Fruit fly (Drosophila melanogaster) whole organism, embryonic: Measurements from ENCODE around the gene Hex-t2.

Experiments
- Abd-B ChIP-seq: fragments of 200-800 bp; sonication (Bioruptor generic); optimal IDR thresholded peaks from 2 replicates; lab custom pipeline; 2018; ENCODE audit warnings: missing biosample characterization, mild to moderate bottlenecking, missing genetic modification characterization, moderate library complexity
- CG1024 ChIP-seq: fragments of 200-800 bp; sonication (Bioruptor generic); IDR thresholded peaks from 2 replicates; pipeline ENCODE4 v1.3.6; 2022; ENCODE audit warnings: missing biosample characterization, missing genetic modification characterization
- CG12104 ChIP-seq: fragments of 200-800 bp; sonication (Bioruptor generic); optimal IDR thresholded peaks from 3 replicates; lab custom pipeline; 2016; ENCODE audit warnings: missing biosample characterization, missing genetic modification characterization
- CG12219 ChIP-seq: fragments of 200-800 bp; sonication (Bioruptor generic); optimal IDR thresholded peaks from 3 replicates; lab custom pipeline; 2018; ENCODE audit warnings: missing biosample characterization, mild to moderate bottlenecking, missing genetic modification characterization
- CG1233 ChIP-seq: fragments of 200-800 bp; sonication (Bioruptor generic); optimal IDR thresholded peaks from 4 replicates; lab custom pipeline; 2018; ENCODE audit warnings: missing biosample characterization, mild to moderate bottlenecking, missing genetic modification characterization
- CG12391 ChIP-seq: fragments of 200-800 bp; sonication (Bioruptor generic); optimal IDR thresholded peaks from 3 replicates; lab custom pipeline; 2018; ENCODE audit warnings: missing biosample characterization, mild to moderate bottlenecking, missing genetic modification characterization, moderate library complexity
- CG17361 ChIP-seq: fragments of 200-800 bp; sonication (Bioruptor generic); IDR thresholded peaks from 3 replicates; pipeline ENCODE4 v1.3.6; 2022; ENCODE audit warnings: missing biosample characterization, missing genetic modification characterization
- CG1792 ChIP-seq: fragments of 200-800 bp; sonication (Bioruptor generic); optimal IDR thresholded peaks from 2 replicates; lab custom pipeline; 2016; ENCODE audit warnings: missing biosample characterization, missing genetic modification characterization
- CG2875 ChIP-seq: fragments of 200-800 bp; sonication (Bioruptor generic); optimal IDR thresholded peaks from 2 replicates; lab custom pipeline; 2017; ENCODE audit warnings: missing biosample characterization, mild to moderate bottlenecking, missing genetic modification characterization, missing genetic modification reagents
- CG3065 ChIP-seq: fragments of 200-800 bp; sonication (Bioruptor generic); optimal IDR thresholded peaks from 2 replicates; lab custom pipeline; 2016; ENCODE audit warnings: missing biosample characterization, missing genetic modification characterization
- CG33557 ChIP-seq: fragments of 200-800 bp; sonication (Bioruptor generic); optimal IDR thresholded peaks from 2 replicates; lab custom pipeline; 2019; ENCODE audit warnings: missing biosample characterization, mild to moderate bottlenecking, missing genetic modification characterization, moderate library complexity
- CG34376 ChIP-seq: fragments of 200-800 bp; sonication (Bioruptor generic); optimal IDR thresholded peaks from 2 replicates; lab custom pipeline; 2018; ENCODE audit warnings: missing biosample characterization, mild to moderate bottlenecking, missing genetic modification characterization
- CG34422 ChIP-seq: fragments of 200-800 bp; sonication (Bioruptor generic); IDR thresholded peaks from 3 replicates; pipeline ENCODE4 v1.3.6; 2022; ENCODE audit warnings: missing biosample characterization, missing genetic modification characterization
- CG4360 ChIP-seq: fragments of 200-800 bp; sonication (Bioruptor generic); IDR thresholded peaks from 2 replicates; pipeline ENCODE4 v1.3.6; 2022; ENCODE audit warnings: missing biosample characterization, missing genetic modification characterization
- CG4730 ChIP-seq: fragments of 200-800 bp; sonication (Bioruptor generic); IDR thresholded peaks from 2 replicates; pipeline ENCODE4 v1.3.6; 2022; ENCODE audit warnings: missing biosample characterization, missing genetic modification characterization
- CG8290 ChIP-seq, 3 experiments: fragments of 200-800 bp; sonication (Bioruptor generic); optimal IDR thresholded peaks; 2 replicates each; lab custom pipeline; 2016 to 2019; ENCODE audit warnings: missing biosample characterization in 3 of 3, missing genetic modification characterization in 3 of 3, mild to moderate bottlenecking in 2 of 3, moderate library complexity in 1 of 3
- CG8478 ChIP-seq: fragments of >200 bp; optimal IDR thresholded peaks from 2 replicates; lab custom pipeline; 2018
- Chrac-16 ChIP-seq: fragments of 200-800 bp; sonication (Bioruptor generic); optimal IDR thresholded peaks from 3 replicates; lab custom pipeline; 2016; ENCODE audit warnings: missing biosample characterization, missing genetic modification characterization
- Dip2 ChIP-seq: fragments of 200-800 bp; sonication (Bioruptor generic); IDR thresholded peaks from 2 replicates; pipeline ENCODE4 v1.3.6; 2022; ENCODE audit warnings: missing biosample characterization, missing genetic modification characterization
- Dref ChIP-seq: fragments of 200-800 bp; sonication (Bioruptor generic); IDR thresholded peaks from 2 replicates; pipeline ENCODE4 v1.3.6; 2022; ENCODE audit warnings: missing biosample characterization, missing genetic modification characterization
- Fer3 ChIP-seq: fragments of 200-800 bp; sonication (Bioruptor generic); optimal IDR thresholded peaks from 2 replicates; lab custom pipeline; 2018; ENCODE audit warnings: missing biosample characterization, mild to moderate bottlenecking, missing genetic modification characterization, moderate library complexity
- GATAe ChIP-seq: fragments of 200-800 bp; sonication (Bioruptor generic); conservative IDR thresholded peaks from 2 replicates; pipeline ENCODE4 v1.3.6; 2022; ENCODE audit warnings: missing biosample characterization, missing genetic modification characterization
- HLH3B ChIP-seq: fragments of 200-800 bp; sonication (Bioruptor generic); IDR thresholded peaks from 2 replicates; pipeline ENCODE4 v1.3.6; 2022; ENCODE audit warnings: missing biosample characterization, missing genetic modification characterization
- HLH54F ChIP-seq: fragments of 200-800 bp; sonication (Bioruptor generic); optimal IDR thresholded peaks from 3 replicates; lab custom pipeline; 2016; ENCODE audit warnings: missing biosample characterization, missing genetic modification characterization
- Lpt ChIP-seq: fragments of >200 bp; optimal IDR thresholded peaks from 2 replicates; lab custom pipeline; 2018; ENCODE audit warnings: missing biosample characterization, missing genetic modification characterization
- MTF-1 ChIP-seq: fragments of 200-800 bp; sonication (Bioruptor generic); optimal IDR thresholded peaks from 2 replicates; lab custom pipeline; 2018; ENCODE audit warnings: missing biosample characterization, mild to moderate bottlenecking, missing genetic modification characterization, borderline replicate concordance
- Mes4 ChIP-seq: fragments of 200-800 bp; sonication (Bioruptor generic); optimal IDR thresholded peaks from 2 replicates; lab custom pipeline; 2016; ENCODE audit warnings: missing biosample characterization, missing genetic modification characterization
- Mrtf ChIP-seq: fragments of 200-800 bp; sonication (Bioruptor generic); IDR thresholded peaks from 3 replicates; pipeline ENCODE4 v1.3.6; 2022; ENCODE audit warnings: missing biosample characterization, missing genetic modification characterization
- Nf-YB ChIP-seq: fragments of 200-800 bp; sonication (Bioruptor generic); optimal IDR thresholded peaks from 3 replicates; lab custom pipeline; 2019; ENCODE audit warnings: missing biosample characterization, mild to moderate bottlenecking, missing genetic modification characterization, moderate library complexity
- NfI ChIP-seq: fragments of 200-800 bp; sonication (Bioruptor generic); optimal IDR thresholded peaks from 3 replicates; lab custom pipeline; 2018; ENCODE audit warnings: missing biosample characterization, mild to moderate bottlenecking, missing genetic modification characterization, moderate library complexity
- Ssrp ChIP-seq: fragments of 200-800 bp; sonication (Bioruptor generic); optimal IDR thresholded peaks from 2 replicates; lab custom pipeline; 2018; ENCODE audit warnings: missing biosample characterization, mild to moderate bottlenecking, missing genetic modification characterization, moderate library complexity
- ab ChIP-seq: fragments of 200-800 bp; sonication (Bioruptor generic); optimal IDR thresholded peaks from 2 replicates; lab custom pipeline; 2016; ENCODE audit warnings: missing biosample characterization, missing genetic modification characterization
- ac ChIP-seq: fragments of 200-800 bp; sonication (Bioruptor generic); optimal IDR thresholded peaks from 3 replicates; lab custom pipeline; 2017; ENCODE audit warnings: missing biosample characterization, mild to moderate bottlenecking, missing genetic modification characterization
- ap ChIP-seq: fragments of 200-800 bp; sonication (Bioruptor generic); IDR thresholded peaks from 2 replicates; pipeline ENCODE4 v1.3.6; 2022; ENCODE audit warnings: missing biosample characterization, missing genetic modification characterization
- ato ChIP-seq: fragments of 200-800 bp; sonication (Bioruptor generic); IDR thresholded peaks from 2 replicates; pipeline ENCODE4 v1.3.6; 2022; ENCODE audit warnings: missing biosample characterization, missing genetic modification characterization; ENCODE audit not compliant: partially characterized antibody
- az2 ChIP-seq: fragments of 200-800 bp; sonication (Bioruptor generic); optimal IDR thresholded peaks from 3 replicates; lab custom pipeline; 2016; ENCODE audit warnings: missing biosample characterization, missing genetic modification characterization
- cg ChIP-seq: fragments of 200-800 bp; sonication (Bioruptor generic); optimal IDR thresholded peaks from 3 replicates; lab custom pipeline; 2019; ENCODE audit warnings: missing biosample characterization, mild to moderate bottlenecking, missing genetic modification characterization, moderate library complexity
- chinmo ChIP-seq: fragments of 200-800 bp; sonication (Bioruptor generic); IDR thresholded peaks from 4 replicates; pipeline ENCODE4 v1.3.6; 2022; ENCODE audit warnings: missing biosample characterization, missing genetic modification characterization; ENCODE audit not compliant: partially characterized antibody
- chn ChIP-seq: fragments of 200-800 bp; sonication (Bioruptor generic); optimal IDR thresholded peaks from 2 replicates; lab custom pipeline; 2016; ENCODE audit warnings: missing biosample characterization, missing genetic modification characterization
- dysf ChIP-seq: fragments of 200-800 bp; sonication (Bioruptor generic); IDR thresholded peaks from 3 replicates; pipeline ENCODE4 v1.3.6; 2022; ENCODE audit warnings: missing biosample characterization, missing genetic modification characterization
- fd64A ChIP-seq: fragments of 200-800 bp; sonication (Bioruptor generic); optimal IDR thresholded peaks from 3 replicates; lab custom pipeline; 2018; ENCODE audit warnings: missing biosample characterization, mild to moderate bottlenecking, missing genetic modification characterization
- fd96Cb ChIP-seq: fragments of 200-800 bp; sonication (Bioruptor generic); optimal IDR thresholded peaks from 2 replicates; lab custom pipeline; 2018; ENCODE audit warnings: missing biosample characterization, mild to moderate bottlenecking, missing genetic modification characterization, moderate library complexity
- kay ChIP-seq: fragments of 200-800 bp; sonication (Bioruptor generic); optimal IDR thresholded peaks from 2 replicates; lab custom pipeline; 2016; ENCODE audit warnings: missing biosample characterization, missing genetic modification characterization
- lov ChIP-seq, 2 experiments: fragments of 200-800 bp in 1 of 2; fragments of >200 bp in 1 of 2; sonication (Bioruptor generic) in 1 of 2; IDR thresholded peaks in 1 of 2; optimal IDR thresholded peaks in 1 of 2; 2 replicates in 1 of 2; 3 replicates in 1 of 2; pipeline versions ENCODE4 v1.3.6 to Lab custom; 2017 to 2022; ENCODE audit warnings: missing biosample characterization in 1 of 2, missing genetic modification characterization in 1 of 2
- pros ChIP-seq: fragments of 200-800 bp; sonication (Bioruptor generic); optimal IDR thresholded peaks from 3 replicates; lab custom pipeline; 2019; ENCODE audit warnings: missing biosample characterization, mild to moderate bottlenecking, missing genetic modification characterization, moderate library complexity
- sc ChIP-seq, 3 experiments: fragments of >200 bp in 2 of 3; fragments of 200-800 bp in 1 of 3; sonication (Bioruptor generic) in 1 of 3; optimal IDR thresholded peaks; 2 replicates in 2 of 3; 3 replicates in 1 of 3; lab custom pipeline; 2017; ENCODE audit warnings: mild to moderate bottlenecking in 1 of 3, missing biosample characterization in 1 of 3, missing genetic modification characterization in 1 of 3, missing genetic modification reagents in 1 of 3
- sens-2 ChIP-seq: fragments of 200-800 bp; sonication (Bioruptor generic); IDR thresholded peaks from 2 replicates; pipeline ENCODE4 v1.3.6; 2022; ENCODE audit warnings: missing biosample characterization, missing genetic modification characterization
- toy ChIP-seq: fragments of 200-800 bp; sonication (Bioruptor generic); IDR thresholded peaks from 2 replicates; pipeline ENCODE4 v1.3.6; 2022; ENCODE audit warnings: missing biosample characterization, missing genetic modification characterization
- unc-4 ChIP-seq: fragments of 200-800 bp; sonication (Bioruptor generic); IDR thresholded peaks from 2 replicates; pipeline ENCODE4 v1.3.6; 2022; ENCODE audit warnings: missing biosample characterization, missing genetic modification characterization; ENCODE audit not compliant: partially characterized antibody

Gene Hex-t2

dm6 chr3R:26436540-26436939 is 13.9 kb upstream of the Hex-t2 start (continued):
- TF ChIP-seq CG1792 (peak; percentile 40), fd96Cb (tag; lab: Kevin White, UChicago) (peak; percentile 48), Mrtf (GFP tag; lab: Robert Waterston, UW) (0 out of 3 replicates have a peak, but pooled peaks have one; percentile 34), kay (GFP tag; lab: Kevin White, UChicago) (no peak), CG8478 (lab: Kevin White, UChicago) (no peak), fd64A (GFP tag; lab: Kevin White, UChicago) (no peak), Nf-YB (no peak), ato (no peak), CG12104 (GFP tag; lab: Kevin White, UChicago) (no peak), CG34376 (GFP tag; lab: Kevin White, UChicago) (no peak), Dip2 (GFP tag; lab: Robert Waterston, UW) (no peak), cg (GFP tag; lab: Kevin White, UChicago) (no peak), sc (optimal IDR thresholded peaks at IDR 0.05; lab: Kevin White, UChicago) (no peak), sc (GFP tag; optimal IDR thresholded peaks at IDR 0.05; lab: Kevin White, UChicago) (no peak), Chrac-16 (no peak), Fer3 (tag; lab: Kevin White, UChicago) (peak; percentile 38), CG2875 (GFP tag; lab: Kevin White, UChicago) (no peak), CG8290 (GFP tag; optimal IDR thresholded peaks at IDR 0.05; lab: Kevin White, UChicago) (no peak), CG8290 (tag; optimal IDR thresholded peaks at IDR 0.05; lab: Kevin White, UChicago) (peak in 1 of 2 experiments; percentile 70), Mes4 (GFP tag; lab: Kevin White, UChicago) (peak; percentile 10), ap (GFP tag; lab: Robert Waterston, UW) (peak; percentile 57; the same call in 1 of the 2 replicates), toy (no peak), unc-4 (GFP tag; lab: Robert Waterston, UW) (no peak), CG4360 (GFP tag; lab: Robert Waterston, UW) (no peak), chinmo (GFP tag; lab: Robert Waterston, UW) (no peak), CG3065 (no peak), CG34422 (GFP tag; lab: Robert Waterston, UW) (peak; percentile 47; the same call in 1 of the 3 replicates), GATAe (no peak), CG12391 (tag; lab: Kevin White, UChicago) (peak; percentile 43), dysf (0 out of 3 replicates have a peak, but pooled peaks have one; percentile 40), sens-2 (GFP tag; lab: Robert Waterston, UW) (peak; percentile 68; the same call in 1 of the 2 replicates), Dref (GFP tag; lab: Robert Waterston, UW) (no peak), ac (GFP tag; lab: Kevin White, UChicago) (no peak), Lpt (GFP tag; lab: Kevin White, UChicago) (no peak), NfI (GFP tag; lab: Kevin White, UChicago) (peak; percentile 13), CG4730 (0 out of 2 replicates have a peak, but pooled peaks have one; percentile 24), chn (peak; percentile 16), CG1233 (GFP tag; lab: Kevin White, UChicago) (no peak), az2 (GFP tag; lab: Kevin White, UChicago) (peak; percentile 46), lov (optimal IDR thresholded peaks at IDR 0.05; lab: Kevin White, UChicago) (no peak), lov (GFP tag; IDR thresholded peaks at IDR 0.05; lab: Robert Waterston, UW) (no peak), MTF-1 (no peak), CG1024 (GFP tag; lab: Robert Waterston, UW) (peak; percentile 39; the same call in 1 of the 2 replicates), ab (GFP tag; lab: Kevin White, UChicago) (no peak), CG12219 (GFP tag; lab: Kevin White, UChicago) (no peak), HLH54F (no peak), Ssrp (tag; lab: Kevin White, UChicago) (peak; percentile 35), CG33557 (GFP tag; lab: Kevin White, UChicago) (no peak), CG17361 (GFP tag; lab: Robert Waterston, UW) (peak; percentile 44; the same call in 1 of the 3 replicates), Abd-B (GFP tag; lab: Kevin White, UChicago) (no peak), pros (no peak), HLH3B (GFP tag; lab: Robert Waterston, UW) (peak; percentile 50; the same call in 1 of the 2 replicates)
